Fruit fly (Drosophila melanogaster) whole organism, embryonic: Measurements from ENCODE around the gene D12.

Source experiments
- Dek ChIP-seq: fragments of 200-800 bp; sonication (Bioruptor generic); optimal IDR thresholded peaks from 3 replicates; lab custom pipeline; 2019; ENCODE audit warnings: missing biosample characterization, mild to moderate bottlenecking, missing genetic modification characterization, moderate library complexity
- slou ChIP-seq: fragments of 200-800 bp; sonication (Bioruptor generic); optimal IDR thresholded peaks from 3 replicates; lab custom pipeline; 2016; ENCODE audit warnings: missing biosample characterization, missing genetic modification characterization
- wek ChIP-seq: fragments of 200-800 bp; sonication (Bioruptor generic); optimal IDR thresholded peaks from 3 replicates; lab custom pipeline; 2018; ENCODE audit warnings: missing biosample characterization, mild to moderate bottlenecking, missing genetic modification characterization, moderate library complexity

DNA sequence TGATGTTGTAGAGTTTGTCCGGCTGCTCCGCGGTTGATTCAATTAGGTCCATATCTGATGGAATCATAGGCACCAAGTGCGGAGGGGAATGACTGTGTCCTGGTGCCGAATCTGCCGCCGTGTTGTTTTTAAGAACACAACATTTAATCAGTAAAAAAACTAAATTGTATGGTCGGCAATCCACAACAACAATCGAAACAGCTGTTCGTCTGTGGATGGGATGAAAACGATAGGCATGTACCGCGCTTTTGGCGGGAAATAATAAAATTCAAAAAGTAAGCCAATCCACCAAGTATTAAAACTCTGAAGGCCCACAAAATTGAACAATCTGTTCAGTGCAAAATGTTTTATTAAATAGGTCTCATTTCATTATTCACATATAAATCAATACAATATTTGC, 12.2 kb upstream of the D12 start, which contains the start of gene Aasdh:
- no peak for TF ChIP-seq Dek (tag; lab: Kevin White, UChicago)
- TF ChIP-seq wek (GFP tag; lab: Kevin White, UChicago) = no peak
- TF ChIP-seq slou (GFP tag; lab: Kevin White, UChicago) = no peak
